Worm (Caenorhabditis elegans) whole organism, L4/young adult: ENCODE data around the gene C08E3.15.

Source experiments
- W03F9.2 ChIP-seq: fragments of 150-350 bp; optimal IDR thresholded peaks from 2 replicates; lab custom pipeline; 2014; ENCODE audit warnings: missing biosample characterization, missing genetic modification characterization
- dao-5 ChIP-seq: sonication (generic microtip); optimal IDR thresholded peaks from 2 replicates; lab custom pipeline; 2016; ENCODE audit warnings: missing genotype, missing genetic modification characterization, moderate library complexity, missing compliant biosample characterization
- him-1 ChIP-seq: sonication (generic microtip); optimal IDR thresholded peaks from 2 replicates; lab custom pipeline; 2016; ENCODE audit warnings: missing genotype, missing genetic modification reagents, missing genetic modification characterization, missing compliant biosample characterization

C08E3.15 gene

DNA sequence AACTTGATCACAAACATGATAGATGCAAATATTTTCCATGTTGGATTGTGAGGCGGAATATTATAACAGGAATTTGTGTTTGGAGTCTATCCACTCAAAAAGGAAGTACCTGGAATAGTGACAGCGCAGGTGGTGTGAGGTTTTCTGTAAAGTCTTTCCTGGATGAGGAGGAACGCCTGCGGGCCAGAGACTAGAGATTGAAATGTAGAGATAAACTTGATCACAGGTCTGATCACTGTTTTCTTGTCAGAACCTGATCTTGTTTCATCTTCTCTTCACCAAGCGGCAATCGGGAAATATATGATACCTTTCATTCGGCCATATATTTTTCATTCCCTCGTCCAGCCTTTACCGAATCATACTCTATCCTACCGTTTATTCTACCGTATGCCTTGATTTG is 41.4 kb downstream of the C08E3.15 start, which contains the start of gene T07H3.8:
TSS of gene T07H3.8 (plus strand) at position 301 of the 400 bp plus-strand sequence.
- TF ChIP-seq W03F9.2 (tag; lab: Kevin White, UChicago) (no peak), dao-5 (tag; lab: Kevin White, UChicago) (no peak), him-1 (tag; lab: Kevin White, UChicago) (no peak)

DNA sequence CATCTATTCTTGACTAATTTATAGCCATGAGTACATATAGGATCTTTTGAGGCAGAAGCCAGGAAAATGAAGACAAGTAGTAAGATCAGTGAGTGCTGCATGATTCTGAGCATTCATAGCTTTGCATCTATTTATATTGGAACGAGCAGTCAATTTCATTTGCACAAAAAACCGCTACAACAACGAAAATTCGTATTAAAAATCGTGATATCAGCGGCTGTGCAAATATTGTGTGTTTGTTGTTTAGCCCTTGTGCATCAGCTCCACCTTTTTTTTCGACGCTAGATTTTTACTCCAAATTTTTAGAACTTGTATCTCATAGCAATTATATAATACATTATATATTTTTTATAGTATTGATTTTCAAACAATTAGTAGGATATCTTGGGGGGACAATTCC is 43.5 kb downstream of the C08E3.15 start, which contains the start of gene clec-21:
TSS of gene clec-21 (minus strand) at position 101 of the 400 bp plus-strand sequence.
- TF ChIP-seq W03F9.2 (tag; lab: Kevin White, UChicago) (no peak), him-1 (tag; lab: Kevin White, UChicago) (no peak), dao-5 (tag; lab: Kevin White, UChicago) (no peak)

DNA sequence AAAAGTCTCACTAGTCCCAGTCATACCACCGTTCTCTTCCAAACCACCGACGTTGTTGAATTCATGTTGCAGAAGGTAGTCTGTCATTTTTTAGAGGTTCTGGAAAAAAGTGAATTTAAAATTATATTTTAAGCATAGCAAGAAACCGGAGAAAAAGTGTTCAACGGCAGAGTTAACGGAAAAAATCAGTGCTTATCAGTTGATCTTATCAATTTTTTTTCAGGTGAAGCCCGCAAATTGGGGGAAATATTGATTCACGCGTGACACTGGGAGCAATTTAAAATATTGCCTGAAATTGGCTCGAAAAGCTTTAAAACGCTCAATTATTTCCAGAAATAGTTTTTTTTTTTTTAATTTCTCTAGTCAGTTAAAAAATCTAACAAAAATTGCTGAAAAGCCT is 47.8 kb downstream of the C08E3.15 start, which contains the start of gene math-38:
TSS of gene math-38 (minus strand) at position 101 of the 400 bp plus-strand sequence.
- no peak for TF ChIP-seq dao-5 (tag; lab: Kevin White, UChicago)
- no peak for TF ChIP-seq W03F9.2 (tag; lab: Kevin White, UChicago)
- TF ChIP-seq him-1 (tag; lab: Kevin White, UChicago): no peak
